Worm (Caenorhabditis elegans) whole organism, young adult: ENCODE results near the gene flp-18.

Source experiments
- B0019.2 ChIP-seq: fragments of 200-800 bp; sonication (Bioruptor generic); conservative IDR thresholded peaks from 2 replicates; pipeline ENCODE4 v1.3.6; 2022; ENCODE audit warnings: missing genetic modification reagents, missing genetic modification characterization, missing compliant biosample characterization
- B0035.1 ChIP-seq: sonication (generic microtip); optimal IDR thresholded peaks from 2 replicates; lab custom pipeline; 2016; ENCODE audit warnings: missing genetic modification characterization, mild to moderate bottlenecking, missing compliant biosample characterization, missing genotype, missing genetic modification reagents
- C06A6.2 ChIP-seq: fragments of 200-800 bp; sonication (Bioruptor generic); conservative IDR thresholded peaks from 2 replicates; pipeline ENCODE4 v1.3.6; 2022; ENCODE audit warnings: missing genetic modification characterization, missing compliant biosample characterization
- F23B12.7 ChIP-seq: sonication (generic microtip); optimal IDR thresholded peaks from 2 replicates; lab custom pipeline; 2017; ENCODE audit warnings: missing genetic modification characterization, mild to moderate bottlenecking, missing compliant biosample characterization, antibody characterized with exemption, moderate library complexity; ENCODE audit not compliant: insufficient read depth
- F39B2.1 ChIP-seq: fragments of 200-800 bp; sonication (Bioruptor generic); IDR thresholded peaks from 2 replicates; pipeline ENCODE4 v1.3.6; 2022; ENCODE audit warnings: missing genetic modification reagents, missing genetic modification characterization, missing compliant biosample characterization
- F49E8.2 ChIP-seq: sonication (generic microtip); optimal IDR thresholded peaks from 3 replicates; lab custom pipeline; 2017; ENCODE audit warnings: missing genetic modification characterization, mild to moderate bottlenecking, missing compliant biosample characterization, antibody characterized with exemption, moderate library complexity; ENCODE audit not compliant: insufficient read depth
- F52B5.7 ChIP-seq: sonication (generic microtip); optimal IDR thresholded peaks from 2 replicates; lab custom pipeline; 2016; ENCODE audit warnings: mild to moderate bottlenecking, missing genetic modification characterization, missing compliant biosample characterization
- F55B11.4 ChIP-seq: sonication (generic microtip); optimal IDR thresholded peaks from 2 replicates; lab custom pipeline; 2016; ENCODE audit warnings: missing compliant biosample characterization, missing genetic modification characterization, borderline replicate concordance; ENCODE audit not compliant: insufficient read depth
- K11D2.4 ChIP-seq: fragments of 200-800 bp; sonication (Bioruptor generic); IDR thresholded peaks from 2 replicates; pipeline ENCODE4 v1.3.6; 2022; ENCODE audit warnings: missing genetic modification reagents, missing genetic modification characterization, missing compliant biosample characterization
- T07F8.4 ChIP-seq: sonication (generic microtip); optimal IDR thresholded peaks from 2 replicates; lab custom pipeline; 2016; ENCODE audit warnings: mild to moderate bottlenecking, missing genetic modification characterization, moderate library complexity, missing compliant biosample characterization
- Y53G8AR.9 ChIP-seq: fragments of 200-800 bp; sonication (Bioruptor generic); conservative IDR thresholded peaks from 2 replicates; pipeline ENCODE4 v1.3.6; 2022; ENCODE audit warnings: missing genetic modification reagents, missing genetic modification characterization, missing compliant biosample characterization
- Y56A3A.18 ChIP-seq: fragments of 200-800 bp; sonication (Bioruptor generic); IDR thresholded peaks from 2 replicates; pipeline ENCODE4 v1.3.6; 2022; ENCODE audit warnings: missing genetic modification reagents, missing genetic modification characterization, missing compliant biosample characterization
- Y67H2A.10 ChIP-seq: fragments of 200-800 bp; sonication (Bioruptor generic); conservative IDR thresholded peaks from 2 replicates; pipeline ENCODE4 v1.3.6; 2022; ENCODE audit warnings: missing genetic modification reagents, missing genetic modification characterization, missing compliant biosample characterization
- Y79H2A.3 ChIP-seq: fragments of 200-800 bp; sonication (Bioruptor generic); conservative IDR thresholded peaks from 2 replicates; pipeline ENCODE4 v1.3.6; 2022; ENCODE audit warnings: missing genetic modification reagents, missing genetic modification characterization, missing compliant biosample characterization
- ZK185.1 ChIP-seq: sonication (generic microtip); optimal IDR thresholded peaks from 2 replicates; lab custom pipeline; 2016; ENCODE audit warnings: mild to moderate bottlenecking, missing genetic modification characterization, missing compliant biosample characterization; ENCODE audit not compliant: poor library complexity, severe bottlenecking
- akir-1 ChIP-seq: fragments of 200-800 bp; sonication (Bioruptor generic); optimal IDR thresholded peaks from 2 replicates; lab custom pipeline; 2018; ENCODE audit warnings: mild to moderate bottlenecking, missing genetic modification characterization, moderate library complexity, missing compliant biosample characterization
- aptf-3 ChIP-seq: fragments of 200-800 bp; sonication (Bioruptor generic); IDR thresholded peaks from 2 replicates; pipeline ENCODE4 v1.3.6; 2022; ENCODE audit warnings: missing genetic modification characterization, missing compliant biosample characterization
- athp-1 ChIP-seq: sonication (generic microtip); optimal IDR thresholded peaks from 2 replicates; lab custom pipeline; 2017; ENCODE audit warnings: mild to moderate bottlenecking, missing genetic modification characterization, missing compliant biosample characterization
- bed-1 ChIP-seq: fragments of 200-800 bp; sonication (Bioruptor generic); IDR thresholded peaks from 2 replicates; pipeline ENCODE4 v1.3.6; 2022; ENCODE audit warnings: missing genetic modification reagents, missing genetic modification characterization, missing compliant biosample characterization
- ccch-3 ChIP-seq: fragments of 200-800 bp; sonication (Bioruptor generic); optimal IDR thresholded peaks from 2 replicates; lab custom pipeline; 2018; ENCODE audit warnings: mild to moderate bottlenecking, missing genetic modification characterization, missing compliant biosample characterization
- ceh-27 ChIP-seq: fragments of 200-800 bp; sonication (Bioruptor generic); optimal IDR thresholded peaks from 2 replicates; lab custom pipeline; 2018; ENCODE audit warnings: mild to moderate bottlenecking, missing genetic modification characterization, moderate library complexity, missing compliant biosample characterization
- ceh-91 ChIP-seq: fragments of 200-800 bp; sonication (Bioruptor generic); IDR thresholded peaks from 2 replicates; pipeline ENCODE4 v1.3.6; 2022; ENCODE audit warnings: missing genetic modification reagents, missing genetic modification characterization, missing compliant biosample characterization
- chd-7 ChIP-seq: sonication (generic microtip); optimal IDR thresholded peaks from 2 replicates; lab custom pipeline; 2016; ENCODE audit warnings: mild to moderate bottlenecking, missing genetic modification characterization, moderate library complexity, missing compliant biosample characterization
- die-1 ChIP-seq: sonication (generic microtip); optimal IDR thresholded peaks from 2 replicates; lab custom pipeline; 2016; ENCODE audit warnings: missing genotype, mild to moderate bottlenecking, missing genetic modification characterization, missing compliant biosample characterization
- dox-1 ChIP-seq: fragments of 200-800 bp; sonication (Bioruptor generic); IDR thresholded peaks from 2 replicates; pipeline ENCODE4 v1.3.6; 2022; ENCODE audit warnings: missing genetic modification reagents, missing genetic modification characterization, missing compliant biosample characterization
- egl-44 ChIP-seq: fragments of 200-800 bp; sonication (Bioruptor generic); IDR thresholded peaks from 2 replicates; pipeline ENCODE4 v1.3.6; 2022; ENCODE audit warnings: missing genetic modification reagents, missing genetic modification characterization, missing compliant biosample characterization
- egrh-3 ChIP-seq: fragments of 200-800 bp; sonication (Bioruptor generic); IDR thresholded peaks from 2 replicates; pipeline ENCODE4 v1.3.6; 2022; ENCODE audit warnings: missing genetic modification reagents, missing genetic modification characterization, missing compliant biosample characterization
- ets-4 ChIP-seq: fragments of 200-800 bp; sonication (Bioruptor generic); optimal IDR thresholded peaks from 2 replicates; lab custom pipeline; 2018; ENCODE audit warnings: mild to moderate bottlenecking, missing genetic modification characterization, missing compliant biosample characterization
- gei-17 ChIP-seq: fragments of 200-800 bp; sonication (Bioruptor generic); optimal IDR thresholded peaks from 2 replicates; lab custom pipeline; 2018; ENCODE audit warnings: mild to moderate bottlenecking, missing genetic modification characterization, missing compliant biosample characterization
- lag-1 ChIP-seq: fragments of 200-800 bp; sonication (Bioruptor generic); IDR thresholded peaks from 2 replicates; pipeline ENCODE4 v1.3.6; 2022; ENCODE audit warnings: missing genetic modification reagents, missing genetic modification characterization, missing compliant biosample characterization
- lin-26 ChIP-seq: fragments of 200-800 bp; sonication (Bioruptor generic); IDR thresholded peaks from 2 replicates; pipeline ENCODE4 v1.3.6; 2022; ENCODE audit warnings: missing genetic modification reagents, missing genetic modification characterization, missing compliant biosample characterization
- lin-54 ChIP-seq: fragments of 200-800 bp; sonication (Bioruptor generic); optimal IDR thresholded peaks from 2 replicates; lab custom pipeline; 2018; ENCODE audit warnings: mild to moderate bottlenecking, missing genetic modification characterization, missing compliant biosample characterization
- mel-28 ChIP-seq: sonication (generic microtip); optimal IDR thresholded peaks from 2 replicates; lab custom pipeline; 2016; ENCODE audit warnings: borderline replicate concordance, mild to moderate bottlenecking, missing genetic modification characterization, missing compliant biosample characterization
- mxl-1 ChIP-seq: sonication (generic microtip); optimal IDR thresholded peaks from 2 replicates; lab custom pipeline; 2016; ENCODE audit warnings: missing genetic modification characterization, missing compliant biosample characterization
- nfyb-1 ChIP-seq: fragments of 200-800 bp; sonication (Bioruptor generic); IDR thresholded peaks from 2 replicates; pipeline ENCODE4 v1.3.6; 2022; ENCODE audit warnings: missing genetic modification reagents, missing genetic modification characterization, missing compliant biosample characterization
- nhr-179 ChIP-seq: sonication (generic microtip); optimal IDR thresholded peaks from 2 replicates; lab custom pipeline; 2016; ENCODE audit warnings: mild to moderate bottlenecking, missing genetic modification characterization, missing compliant biosample characterization
- nhr-27 ChIP-seq: fragments of 200-800 bp; sonication (Bioruptor generic); optimal IDR thresholded peaks from 2 replicates; lab custom pipeline; 2018; ENCODE audit warnings: mild to moderate bottlenecking, missing genetic modification characterization, moderate library complexity, missing compliant biosample characterization
- repo-1 ChIP-seq: sonication (generic microtip); optimal IDR thresholded peaks from 2 replicates; lab custom pipeline; 2017; ENCODE audit warnings: mild to moderate bottlenecking, missing genetic modification characterization, missing compliant biosample characterization
- rpc-1 ChIP-seq, 2 experiments: fragments of 150-350 bp in 1 of 2; sonication (generic microtip) in 1 of 2; optimal IDR thresholded peaks; 2 replicates each; lab custom pipeline; 2014 to 2018; ENCODE audit warnings: missing biosample characterization in 1 of 2, missing genetic modification characterization in 1 of 2, missing genetic modification reagents in 1 of 2, missing genotype in 1 of 2
- snpc-3.4 ChIP-seq: sonication (generic microtip); optimal IDR thresholded peaks from 2 replicates; lab custom pipeline; 2017; ENCODE audit warnings: missing genetic modification characterization, mild to moderate bottlenecking, missing compliant biosample characterization, antibody characterized with exemption, moderate library complexity, missing genotype, missing genetic modification reagents
- somi-1 ChIP-seq: fragments of 200-800 bp; sonication (Bioruptor generic); optimal IDR thresholded peaks from 2 replicates; lab custom pipeline; 2018; ENCODE audit warnings: mild to moderate bottlenecking, missing genetic modification characterization, missing compliant biosample characterization
- unc-130 ChIP-seq: sonication (generic microtip); optimal IDR thresholded peaks from 2 replicates; lab custom pipeline; 2016; ENCODE audit warnings: missing genetic modification reagents, missing genetic modification characterization, missing compliant biosample characterization
- unc-62 ChIP-seq: fragments of 150-350 bp; optimal IDR thresholded peaks from 2 replicates; lab custom pipeline; 2014; ENCODE audit warnings: missing biosample characterization, missing genetic modification reagents, missing genetic modification characterization
- zfh-2 ChIP-seq: fragments of 200-800 bp; sonication (Bioruptor generic); conservative IDR thresholded peaks from 2 replicates; pipeline ENCODE4 v1.3.6; 2022; ENCODE audit warnings: missing genetic modification reagents, missing genetic modification characterization, missing compliant biosample characterization
- ztf-18 ChIP-seq: sonication (generic microtip); optimal IDR thresholded peaks from 2 replicates; lab custom pipeline; 2016; ENCODE audit warnings: missing genotype, mild to moderate bottlenecking, missing genetic modification characterization, missing compliant biosample characterization
- ztf-3 ChIP-seq: fragments of 200-800 bp; sonication (Bioruptor generic); optimal IDR thresholded peaks from 2 replicates; lab custom pipeline; 2018; ENCODE audit warnings: mild to moderate bottlenecking, missing genetic modification characterization, missing compliant biosample characterization
- ztf-6 ChIP-seq: fragments of 200-800 bp; sonication (Bioruptor generic); IDR thresholded peaks from 2 replicates; pipeline ENCODE4 v1.3.6; 2022; ENCODE audit warnings: missing genetic modification reagents, missing genetic modification characterization, missing compliant biosample characterization

Gene flp-18

DNA sequence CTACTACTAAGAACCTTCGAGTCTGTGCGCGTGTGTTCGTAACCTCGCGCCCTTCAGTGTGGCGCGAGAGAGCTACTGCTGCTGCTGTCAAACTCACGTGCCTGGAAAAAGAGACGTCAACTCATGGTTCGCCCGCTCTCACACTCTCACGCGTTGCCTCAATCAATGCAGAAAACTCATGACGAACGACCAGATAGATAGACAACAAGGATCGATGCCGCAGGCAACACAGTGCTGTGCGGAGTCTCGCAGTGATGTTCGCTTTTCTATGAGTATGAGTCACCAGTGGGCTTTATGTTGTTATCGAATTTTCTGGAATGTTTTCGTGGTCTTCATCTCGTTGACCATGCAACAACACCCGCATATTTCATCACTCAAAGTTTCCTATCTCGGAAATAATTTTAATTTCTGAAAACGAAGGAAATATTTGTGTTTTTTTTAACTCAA is 46.8 kb downstream of the flp-18 start (continued):
- TF ChIP-seq dox-1 (GFP tag; lab: Robert Waterston, UW) (peak; percentile 75), ZK185.1 (peak; percentile 53), unc-62 (GFP tag; lab: Kevin White, UChicago) (peak; percentile 91), egrh-3 (GFP tag; lab: Robert Waterston, UW) (peak; percentile 61; the same call in 1 of the 2 replicates), lin-54 (peak; percentile 55), F23B12.7 (tag; lab: Kevin White, UChicago) (no peak), F52B5.7 (tag; lab: Kevin White, UChicago) (peak; percentile 40), C06A6.2 (GFP tag; lab: Robert Waterston, UW) (peak; percentile 81), ets-4 (GFP tag; lab: Kevin White, UChicago) (peak; percentile 77), ccch-3 (GFP tag; lab: Kevin White, UChicago) (no peak), athp-1 (tag; lab: Kevin White, UChicago) (peak; percentile 66), Y56A3A.18 (GFP tag; lab: Robert Waterston, UW) (peak; percentile 35; the same call in 1 of the 2 replicates), ceh-27 (peak; percentile 75), T07F8.4 (tag; lab: Kevin White, UChicago) (no peak), snpc-3.4 (tag; lab: Kevin White, UChicago) (no peak), bed-1 (GFP tag; lab: Robert Waterston, UW) (0 out of 2 replicates have a peak, but pooled peaks have one; percentile 72), akir-1 (no peak), zfh-2 (GFP tag; lab: Robert Waterston, UW) (peak; percentile 92), lin-26 (GFP tag; lab: Robert Waterston, UW) (peak; percentile 80), aptf-3 (GFP tag; lab: Robert Waterston, UW) (no peak), lag-1 (GFP tag; lab: Robert Waterston, UW) (no peak; the same call in 1 of the 2 replicates), ztf-3 (GFP tag; lab: Kevin White, UChicago) (no peak), F39B2.1 (GFP tag; lab: Robert Waterston, UW) (no peak), unc-130 (no peak), ztf-18 (tag; lab: Kevin White, UChicago) (peak; percentile 45), nhr-179 (tag; lab: Kevin White, UChicago) (no peak), Y79H2A.3 (0 out of 2 replicates have a peak, but pooled peaks have one; percentile 9), B0019.2 (GFP tag; lab: Robert Waterston, UW) (no peak), K11D2.4 (peak; percentile 92), repo-1 (tag; lab: Kevin White, UChicago) (peak; percentile 3), ceh-91 (no peak; the same call in 1 of the 2 replicates), Y53G8AR.9 (GFP tag; lab: Robert Waterston, UW) (peak; percentile 74), egl-44 (GFP tag; lab: Robert Waterston, UW) (peak; percentile 81), gei-17 (GFP tag; lab: Kevin White, UChicago) (peak; percentile 67), nhr-27 (tag; lab: Kevin White, UChicago) (no peak), chd-7 (tag; lab: Kevin White, UChicago) (peak; percentile 95), F49E8.2 (no peak), F55B11.4 (no peak), rpc-1 (optimal IDR thresholded peaks at IDR 0.05; lab: Kevin White, UChicago) (no peak), rpc-1 (tag; optimal IDR thresholded peaks at IDR 0.05; lab: Kevin White, UChicago) (no peak), ztf-6 (GFP tag; lab: Robert Waterston, UW) (0 out of 2 replicates have a peak, but pooled peaks have one; percentile 9), nfyb-1 (GFP tag; lab: Robert Waterston, UW) (peak; percentile 94), Y67H2A.10 (peak; percentile 79), B0035.1 (no peak), mel-28 (tag; lab: Kevin White, UChicago) (no peak), mxl-1 (tag; lab: Kevin White, UChicago) (peak; percentile 52), die-1 (tag; lab: Kevin White, UChicago) (no peak), somi-1 (GFP tag; lab: Kevin White, UChicago) (peak; percentile 84)
